Worm (Caenorhabditis elegans): ENCODE measurements around the gene R04B3.3.

Gene R04B3.3

ce11 chrX:2459793-2460192 lies 16.0 kb downstream of the R04B3.3 start, which contains the start of gene fox-1:
Gene fox-1, minus strand, starts transcription at chrX:2459893.
- peak; percentile 23 for TF ChIP-seq pha-4 (tag; optimal IDR thresholded peaks at IDR 0.05)
- no peak for TF ChIP-seq nhr-67 (tag; optimal IDR thresholded peaks at IDR 0.05)

ce11 chrX:2457461-2457860 lies 18.3 kb downstream of the R04B3.3 start:
- TF ChIP-seq fkh-10 (GFP tag; optimal IDR thresholded peaks at IDR 0.05): peak; percentile 76
- TF ChIP-seq skn-1 (tag; optimal IDR thresholded peaks at IDR 0.05): no peak

- TF ChIP-seq pha-4 (tag; optimal IDR thresholded peaks at IDR 0.05) (no peak), fkh-10 (GFP tag; optimal IDR thresholded peaks at IDR 0.05) (peak; percentile 71)
Measured at ce11 chrX:2456141-2456540, 19.6 kb downstream of the R04B3.3 start.

- TF ChIP-seq egl-5 (tag; optimal IDR thresholded peaks at IDR 0.05): no peak
- no peak for TF ChIP-seq ceh-16 (tag; optimal IDR thresholded peaks at IDR 0.05)
- no peak for TF ChIP-seq lin-15B (tag; optimal IDR thresholded peaks at IDR 0.05)
- TF ChIP-seq ceh-82 (tag; optimal IDR thresholded peaks at IDR 0.05): no peak
- TF ChIP-seq unc-39 (tag; optimal IDR thresholded peaks at IDR 0.05): no peak
- TF ChIP-seq ztf-4 (tag; optimal IDR thresholded peaks at IDR 0.05): no peak
- TF ChIP-seq nhr-11 (tag; optimal IDR thresholded peaks at IDR 0.05): no peak
- no peak for TF ChIP-seq fkh-2 (tag; optimal IDR thresholded peaks at IDR 0.05)
- no peak for TF ChIP-seq skn-1 (tag; optimal IDR thresholded peaks at IDR 0.05)
Measured at ce11 chrX:2454914-2455313, 20.9 kb downstream of the R04B3.3 start.

ce11 chrX:2452716-2453115 lies 23.1 kb downstream of the R04B3.3 start:
- TF ChIP-seq daf-12 (tag; optimal IDR thresholded peaks at IDR 0.05) (no peak), ztf-4 (tag; optimal IDR thresholded peaks at IDR 0.05) (no peak), ztf-11 (tag; optimal IDR thresholded peaks at IDR 0.05) (no peak), nhr-11 (tag; optimal IDR thresholded peaks at IDR 0.05) (no peak), nhr-237 (tag; optimal IDR thresholded peaks at IDR 0.05) (no peak), nhr-67 (tag; optimal IDR thresholded peaks at IDR 0.05) (no peak), skn-1 (tag; optimal IDR thresholded peaks at IDR 0.05) (no peak), fkh-2 (tag; optimal IDR thresholded peaks at IDR 0.05) (no peak), nhr-25 (tag; optimal IDR thresholded peaks at IDR 0.05) (no peak), jun-1 (tag; optimal IDR thresholded peaks at IDR 0.05) (no peak), nhr-76 (tag; optimal IDR thresholded peaks at IDR 0.05) (no peak), lin-15B (tag; optimal IDR thresholded peaks at IDR 0.05) (no peak), snpc-4 (tag; optimal IDR thresholded peaks at IDR 0.05) (no peak), aly-2 (tag; optimal IDR thresholded peaks at IDR 0.05) (no peak), eor-1 (tag; optimal IDR thresholded peaks at IDR 0.05) (no peak), zag-1 (tag; optimal IDR thresholded peaks at IDR 0.05) (no peak), unc-62 (GFP tag; optimal IDR thresholded peaks at IDR 0.05) (no peak)

- TF ChIP-seq eor-1 (tag; optimal IDR thresholded peaks at IDR 0.05) (no peak), nhr-23 (tag; optimal IDR thresholded peaks at IDR 0.05) (no peak), tbx-2 (tag; optimal IDR thresholded peaks at IDR 0.05) (no peak), ceh-82 (tag; optimal IDR thresholded peaks at IDR 0.05) (no peak), R02D3.7 (tag; optimal IDR thresholded peaks at IDR 0.05) (no peak), aly-2 (tag; optimal IDR thresholded peaks at IDR 0.05) (no peak), ZK546.5 (tag; optimal IDR thresholded peaks at IDR 0.05) (no peak), egl-5 (tag; optimal IDR thresholded peaks at IDR 0.05) (no peak), fkh-2 (tag; optimal IDR thresholded peaks at IDR 0.05) (no peak), ztf-4 (tag; optimal IDR thresholded peaks at IDR 0.05) (no peak), nfya-1 (tag; optimal IDR thresholded peaks at IDR 0.05; ENCODE audit: insufficient read depth) (no peak), ceh-16 (tag; optimal IDR thresholded peaks at IDR 0.05) (no peak), lin-15B (tag; optimal IDR thresholded peaks at IDR 0.05) (no peak)
Measured at ce11 chrX:2452297-2452696, 23.5 kb downstream of the R04B3.3 start.

- TF ChIP-seq hmg-11 (tag; optimal IDR thresholded peaks at IDR 0.05): no peak
- no peak for TF ChIP-seq mdl-1 (tag; optimal IDR thresholded peaks at IDR 0.05)
- TF ChIP-seq nhr-12 (tag; optimal IDR thresholded peaks at IDR 0.05): no peak
- no peak for TF ChIP-seq nhr-77 (tag; optimal IDR thresholded peaks at IDR 0.05)
- no peak for TF ChIP-seq aly-2 (tag; optimal IDR thresholded peaks at IDR 0.05)
- TF ChIP-seq egl-5 (tag; optimal IDR thresholded peaks at IDR 0.05): no peak
- TF ChIP-seq fkh-2 (tag; optimal IDR thresholded peaks at IDR 0.05): no peak
- no peak for TF ChIP-seq ceh-82 (tag; optimal IDR thresholded peaks at IDR 0.05)
- no peak for TF ChIP-seq fos-1 (tag; optimal IDR thresholded peaks at IDR 0.05)
Measured at ce11 chrX:2450994-2451393, 24.8 kb downstream of the R04B3.3 start.

Measured in whole organism, L3 larva.